Worm (Caenorhabditis elegans) whole organism, midembryonic: ENCODE measurements around the gene F35H8.4.

Source experiments
- cog-1 ChIP-seq: sonication (generic microtip); optimal IDR thresholded peaks from 2 replicates; lab custom pipeline; 2016; ENCODE audit warnings: missing genetic modification characterization, missing compliant biosample characterization
- flt-1 ChIP-seq: fragments of 200-800 bp; sonication (Bioruptor generic); IDR thresholded peaks from 2 replicates; pipeline ENCODE4 v1.3.6; 2022; ENCODE audit warnings: missing genetic modification characterization, missing compliant biosample characterization
- klf-2 ChIP-seq: fragments of 200-800 bp; sonication (Bioruptor generic); conservative IDR thresholded peaks from 2 replicates; pipeline ENCODE4 v1.3.6; 2022; ENCODE audit warnings: missing genetic modification reagents, missing genetic modification characterization, missing compliant biosample characterization
- tab-1 ChIP-seq: fragments of 200-800 bp; sonication (Bioruptor generic); IDR thresholded peaks from 2 replicates; pipeline ENCODE4 v1.3.6; 2022; ENCODE audit warnings: missing genetic modification characterization, missing compliant biosample characterization
- ztf-23 ChIP-seq: fragments of 200-800 bp; sonication (Bioruptor generic); IDR thresholded peaks from 2 replicates; pipeline ENCODE4 v1.3.6; 2022; ENCODE audit warnings: missing genetic modification reagents, missing genetic modification characterization, missing compliant biosample characterization
- ztf-29 ChIP-seq: fragments of 200-800 bp; sonication (Bioruptor generic); IDR thresholded peaks from 2 replicates; pipeline ENCODE4 v1.3.6; 2022; ENCODE audit warnings: missing genetic modification reagents, missing genetic modification characterization, missing compliant biosample characterization

- TF ChIP-seq tab-1 (GFP tag; lab: Robert Waterston, UW) = no peak
- no peak for TF ChIP-seq ztf-23 (GFP tag; lab: Robert Waterston, UW)
- no peak for TF ChIP-seq ztf-29
- no peak for TF ChIP-seq cog-1
- no peak for TF ChIP-seq klf-2 (GFP tag; lab: Robert Waterston, UW)
- TF ChIP-seq flt-1 = no peak
Observed at ce11 chrII:9550718-9551117, 9.1 kb downstream of the F35H8.4 start, which contains the start of gene sra-6.
